Fruit fly (Drosophila melanogaster) whole organism, larva: ENCODE measurements around the gene GstO2.

Experiments
- noc ChIP-seq: fragments of 200-800 bp; sonication (Bioruptor generic); optimal IDR thresholded peaks from 3 replicates; lab custom pipeline; 2019; ENCODE audit warnings: missing biosample characterization, mild to moderate bottlenecking, missing genetic modification characterization, moderate library complexity

The GstO2 gene

DNA sequence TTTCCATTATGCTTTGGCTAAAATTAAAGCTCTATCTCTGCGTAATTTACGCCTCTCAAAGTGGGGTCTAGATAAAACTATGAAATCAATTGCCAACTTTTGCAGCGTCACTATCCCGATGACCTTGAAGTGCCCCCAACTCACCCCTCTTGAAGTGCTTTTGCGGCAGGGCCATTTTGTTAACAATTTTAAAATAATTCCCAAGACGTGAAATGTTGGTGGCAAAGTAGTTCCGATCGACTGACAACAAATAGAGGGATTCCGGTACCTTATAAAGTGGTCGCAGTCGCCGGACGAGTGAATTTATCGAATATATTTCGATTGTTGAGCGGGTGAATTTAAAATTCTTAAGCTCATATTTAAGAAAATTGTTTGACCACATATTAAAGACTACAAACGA lies at the start of gene GstO2:
GstO2 (minus strand) TSS at position 245 of the 400 bp plus-strand sequence.
- TF ChIP-seq noc (tag; lab: Kevin White, UChicago), result peak; percentile 28

DNA sequence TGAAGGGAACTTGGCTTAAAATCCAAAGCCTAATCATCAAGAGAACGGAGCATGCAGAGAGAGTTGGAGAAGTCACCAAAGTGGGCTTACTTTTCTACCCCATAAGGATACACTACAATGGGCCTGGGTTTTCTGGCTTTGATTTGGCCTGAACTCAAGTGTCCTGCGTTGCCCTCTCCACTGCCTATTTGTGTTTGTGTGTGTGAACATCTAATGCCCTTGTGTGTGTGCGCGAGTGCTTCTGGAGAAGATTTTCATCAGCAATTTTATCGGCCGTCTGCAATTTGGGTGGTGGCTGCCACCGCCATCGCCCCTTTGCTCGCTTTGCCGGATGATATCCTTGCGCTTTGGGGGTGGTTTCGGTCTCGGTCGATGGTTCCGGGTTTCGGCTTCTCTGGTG lies 37.3 kb upstream of the GstO2 start:
- no peak for TF ChIP-seq noc (tag; lab: Kevin White, UChicago)

DNA sequence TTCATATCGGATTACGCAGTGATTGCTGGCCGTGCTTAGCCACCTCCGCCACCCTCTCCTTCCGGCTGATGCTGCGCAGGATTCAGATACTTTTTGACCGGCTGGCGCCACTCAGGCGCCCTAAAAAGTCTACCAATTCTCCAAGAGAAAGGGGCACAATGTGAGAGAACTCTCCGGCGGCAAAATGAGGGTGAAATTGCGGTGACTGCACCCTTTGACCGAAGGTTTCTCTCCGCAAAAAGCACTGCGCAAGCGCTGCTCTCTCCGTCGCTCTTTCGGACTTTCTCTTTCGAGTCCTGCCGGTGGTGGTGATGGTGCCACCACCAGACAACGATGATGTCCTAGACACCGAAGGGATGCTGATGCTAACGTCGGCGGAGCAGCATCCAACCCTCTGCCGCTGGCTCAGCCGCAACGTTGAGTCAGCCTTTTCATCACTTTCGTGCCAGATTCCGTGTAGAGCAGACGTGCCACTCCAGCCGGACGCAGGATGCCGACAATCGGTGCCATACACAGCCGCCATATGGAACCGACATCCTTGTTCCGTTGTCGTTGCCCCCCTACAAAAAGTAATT lies 36.5 kb upstream of the GstO2 start:
- no peak for TF ChIP-seq noc (tag; lab: Kevin White, UChicago)

DNA sequence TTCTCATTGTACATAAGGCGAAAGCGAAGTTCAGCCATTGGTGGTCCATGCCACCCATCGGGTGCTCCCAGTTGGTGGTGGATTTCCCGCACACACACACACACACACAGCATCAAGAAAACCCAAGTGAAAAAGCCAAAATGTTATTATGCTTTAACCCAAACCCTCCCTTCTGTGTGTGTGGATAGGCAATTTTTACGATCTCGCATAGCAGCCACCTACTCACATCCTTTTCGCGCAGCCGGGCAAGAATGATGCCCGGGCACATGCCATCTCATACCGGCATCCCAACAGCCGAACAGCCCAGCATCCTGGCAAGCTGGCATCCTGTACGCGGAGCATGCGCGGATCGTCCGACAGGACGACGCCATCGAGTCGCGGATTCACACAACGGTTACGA lies 33.7 kb upstream of the GstO2 start:
- TF ChIP-seq noc (tag; lab: Kevin White, UChicago), result no peak

DNA sequence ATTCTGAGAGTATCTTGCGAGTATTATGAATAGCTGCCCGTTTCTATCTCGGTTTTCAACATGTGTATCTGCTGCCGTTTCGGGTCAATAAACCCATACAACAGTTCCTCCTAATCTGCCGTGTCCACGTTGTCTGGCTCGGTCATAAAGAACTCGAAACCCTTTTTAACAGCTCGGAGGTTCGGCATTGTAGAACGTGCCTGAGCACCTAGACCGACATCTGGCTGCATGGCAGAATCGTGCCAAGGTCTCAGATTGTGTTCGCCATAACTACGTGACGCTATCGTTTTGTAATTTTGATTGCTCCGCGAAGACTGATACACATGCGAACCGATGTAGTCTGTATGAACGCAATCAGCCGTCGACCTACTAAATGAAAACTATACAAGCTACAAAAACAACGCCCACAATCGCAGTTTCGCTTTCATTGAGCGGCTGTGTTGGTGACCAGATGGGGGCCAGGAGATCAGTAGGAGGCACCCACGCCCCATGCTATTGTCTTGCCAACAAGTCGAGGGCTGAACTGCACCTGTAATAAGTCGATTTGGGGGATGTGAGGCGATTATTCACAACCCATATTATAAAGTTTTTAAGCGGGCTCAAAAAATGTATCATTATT lies 30.8 kb upstream of the GstO2 start:
- TF ChIP-seq noc (tag; lab: Kevin White, UChicago), result no peak

DNA sequence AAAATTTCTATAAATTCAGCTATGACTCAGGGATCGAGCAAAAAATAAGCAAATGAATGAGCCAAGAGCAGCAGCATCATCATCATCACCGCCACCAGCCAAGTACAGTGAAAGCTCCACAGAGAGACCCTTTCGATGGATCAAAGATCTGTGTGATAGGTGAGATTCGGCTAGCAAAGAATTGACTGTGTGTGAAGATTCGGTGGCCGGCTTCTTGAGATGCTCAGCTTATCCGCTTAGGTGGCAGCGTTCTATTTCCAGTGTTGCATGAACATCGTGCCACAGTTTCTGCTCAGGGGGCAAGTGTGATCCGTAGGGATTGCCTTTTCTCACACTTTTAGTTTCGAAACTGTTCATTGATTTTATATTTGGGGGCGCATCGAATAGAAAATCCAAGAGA lies 29.8 kb upstream of the GstO2 start:
- peak; percentile 22 for TF ChIP-seq noc (tag; lab: Kevin White, UChicago)

DNA sequence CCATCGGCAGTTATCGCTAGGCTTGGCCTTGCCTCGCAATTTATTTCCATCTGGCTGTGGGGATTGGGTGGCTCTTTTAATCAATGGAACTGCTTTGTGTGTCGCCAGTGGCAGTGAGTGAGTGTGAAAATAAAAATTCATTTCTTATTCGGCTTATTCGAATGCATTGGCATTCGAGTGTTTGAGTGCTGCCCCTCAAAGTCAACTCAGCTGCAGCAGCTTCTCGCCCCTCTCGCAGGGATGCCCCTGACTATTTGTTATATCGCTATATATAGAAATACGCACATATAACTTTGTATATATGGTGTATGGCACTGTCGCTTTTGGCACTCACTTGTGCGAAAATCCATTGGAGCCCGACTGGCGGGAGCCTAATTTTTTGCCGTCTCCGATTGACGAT lies 27.5 kb upstream of the GstO2 start:
- TF ChIP-seq noc (tag; lab: Kevin White, UChicago), result no peak

DNA sequence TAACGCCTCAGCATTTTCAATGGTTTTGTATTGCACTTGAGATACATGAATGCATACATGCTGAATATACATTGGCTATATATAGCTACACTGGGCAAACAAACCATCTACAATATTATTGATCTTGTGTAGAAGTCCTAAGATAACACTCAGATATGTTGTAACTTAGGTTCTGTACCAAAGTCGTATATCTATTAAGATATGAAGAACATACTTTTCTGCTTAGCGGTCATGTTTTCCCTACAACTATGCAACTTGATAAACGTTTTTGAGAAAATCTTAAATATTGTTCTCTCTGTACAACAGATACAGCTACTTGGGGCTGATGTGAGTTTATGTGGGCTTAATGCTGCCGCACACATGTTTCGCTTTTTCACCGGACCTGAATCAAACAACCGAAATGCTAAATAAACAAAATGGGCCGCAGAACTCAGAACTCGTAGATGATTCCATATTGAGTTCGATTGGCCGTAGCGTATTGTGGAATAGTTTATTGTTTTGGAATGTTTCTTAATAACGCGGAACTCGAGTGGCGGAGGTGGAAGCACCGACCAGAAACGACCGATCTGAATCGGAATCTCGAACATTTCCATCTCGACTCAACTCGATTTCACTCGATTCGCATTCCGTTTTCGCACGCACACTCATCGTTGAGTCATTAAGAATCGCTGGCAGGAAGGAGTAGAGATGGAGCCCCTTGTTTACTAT lies 26.0 kb upstream of the GstO2 start:
- TF ChIP-seq noc (tag; lab: Kevin White, UChicago), result no peak

DNA sequence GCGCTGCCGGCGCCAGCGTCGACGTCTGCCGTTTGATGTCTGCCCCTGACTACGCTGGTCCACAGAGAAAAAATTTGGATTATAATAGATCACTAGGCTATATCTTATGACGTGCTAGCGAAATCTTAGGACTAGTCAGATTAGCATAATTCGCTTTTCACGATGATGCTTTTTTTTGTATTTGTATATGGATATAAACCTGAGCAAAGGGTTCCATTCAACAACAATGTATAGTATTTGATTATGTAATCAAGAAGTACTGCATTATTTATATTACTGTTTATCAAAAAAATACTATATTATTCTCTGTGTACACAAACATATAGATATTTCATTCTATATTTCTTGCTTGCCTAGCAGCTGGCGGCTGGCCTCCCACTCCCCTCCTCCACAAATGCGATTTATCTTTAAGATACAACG lies 23.8 kb upstream of the GstO2 start:
- peak; percentile 88 for TF ChIP-seq noc (tag; lab: Kevin White, UChicago)

DNA sequence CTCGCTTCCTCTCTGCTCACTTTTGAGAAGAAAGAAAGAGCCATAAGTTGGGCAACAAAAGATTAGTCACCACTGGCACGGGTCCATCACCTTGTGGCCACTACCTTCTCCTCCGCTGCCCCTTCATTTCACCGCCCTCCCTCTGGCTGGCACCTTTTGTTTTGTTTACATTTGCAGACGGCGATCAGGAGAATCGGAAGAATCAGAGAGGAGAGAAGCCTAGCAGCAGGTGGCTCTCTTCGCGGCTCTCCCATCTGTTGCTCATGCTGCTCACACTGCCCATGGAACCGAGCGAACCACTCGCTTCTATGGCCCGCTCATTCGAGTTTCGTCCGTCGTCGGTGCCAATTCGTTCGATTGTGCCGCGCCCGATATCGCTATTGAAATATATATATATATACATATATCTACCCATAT lies 23.1 kb upstream of the GstO2 start:
- peak; percentile 37 for TF ChIP-seq noc (tag; lab: Kevin White, UChicago)

DNA sequence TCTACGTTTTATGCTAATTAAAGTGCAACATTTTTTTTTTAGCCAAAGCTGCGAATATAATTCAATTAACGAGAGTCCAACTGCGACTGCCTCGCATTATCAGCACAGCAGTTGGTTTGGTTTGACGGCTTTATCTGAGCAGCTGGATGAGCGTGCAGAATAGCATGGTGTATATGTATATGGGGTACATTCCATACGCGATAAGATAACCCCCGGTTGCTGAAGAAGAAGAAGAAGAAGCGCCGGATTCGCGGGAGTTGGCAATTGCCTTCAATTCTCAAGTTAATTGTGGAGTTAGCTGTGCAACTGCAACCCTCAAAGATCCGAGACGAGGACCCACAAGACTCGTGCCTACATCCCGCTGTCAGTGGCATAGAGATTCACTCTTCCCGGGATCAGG lies 22.2 kb upstream of the GstO2 start:
- TF ChIP-seq noc (tag; lab: Kevin White, UChicago), result peak; percentile 10

DNA sequence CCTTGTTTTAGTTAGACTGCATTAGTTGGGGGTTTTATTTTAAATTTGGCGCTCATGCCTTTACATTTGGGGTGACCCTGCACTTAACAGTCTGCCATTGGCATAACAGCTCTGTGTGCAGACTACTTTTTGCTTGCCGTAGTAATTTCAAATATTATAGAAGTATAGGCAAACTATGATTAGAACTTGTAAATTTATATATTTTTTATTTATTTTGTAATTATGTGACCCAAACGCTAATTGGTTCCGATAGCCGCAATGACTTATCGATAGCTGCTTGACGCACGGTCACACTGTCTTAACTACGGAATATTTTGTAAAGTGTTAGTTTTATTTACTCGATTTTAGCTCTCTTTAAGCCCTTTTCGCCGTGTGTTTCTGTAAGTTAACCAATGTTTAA lies 21.4 kb upstream of the GstO2 start, which contains the start of gene rhea:
rhea (plus strand) TSS at position 292 of the 400 bp plus-strand sequence.
- TF ChIP-seq noc (tag; lab: Kevin White, UChicago), result no peak

DNA sequence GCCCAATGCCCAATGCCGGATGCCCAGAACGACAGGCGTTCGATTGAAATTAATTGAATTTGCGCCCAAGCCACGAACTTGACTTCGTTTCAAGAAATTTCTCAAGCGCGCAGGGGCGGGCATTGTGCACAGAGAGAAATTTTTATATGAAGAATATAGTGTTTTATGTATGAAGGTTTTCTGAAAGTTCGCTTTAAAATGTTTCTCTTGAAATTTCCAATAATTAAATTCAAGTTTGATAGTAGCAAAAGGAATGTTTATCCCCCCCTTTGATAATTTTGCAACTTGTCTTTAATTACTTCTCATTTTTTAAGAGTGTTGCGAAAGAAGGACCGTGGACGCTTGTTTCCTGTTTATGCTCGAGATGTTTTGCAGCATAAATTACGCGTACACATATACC lies 20.6 kb upstream of the GstO2 start:
- no peak for TF ChIP-seq noc (tag; lab: Kevin White, UChicago)

DNA sequence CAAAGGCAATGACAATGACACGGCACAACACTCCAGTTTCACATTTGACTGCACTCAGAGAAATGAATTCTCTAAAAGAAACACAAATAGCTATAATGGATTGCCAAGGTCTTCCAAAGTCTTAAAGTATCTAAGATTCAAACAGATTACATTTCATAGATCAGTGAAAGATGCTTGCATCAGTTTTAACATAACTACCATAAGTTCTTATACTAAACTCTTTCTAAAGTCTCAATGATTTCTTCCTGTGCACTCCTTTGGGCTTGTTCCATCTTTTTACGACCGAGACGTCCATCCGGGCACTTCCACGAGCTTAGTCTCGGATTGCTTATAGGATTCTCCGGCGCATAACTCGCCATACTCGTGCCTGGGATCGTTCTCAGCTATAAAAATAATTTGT lies 18.9 kb upstream of the GstO2 start:
- TF ChIP-seq noc (tag; lab: Kevin White, UChicago), result no peak

DNA sequence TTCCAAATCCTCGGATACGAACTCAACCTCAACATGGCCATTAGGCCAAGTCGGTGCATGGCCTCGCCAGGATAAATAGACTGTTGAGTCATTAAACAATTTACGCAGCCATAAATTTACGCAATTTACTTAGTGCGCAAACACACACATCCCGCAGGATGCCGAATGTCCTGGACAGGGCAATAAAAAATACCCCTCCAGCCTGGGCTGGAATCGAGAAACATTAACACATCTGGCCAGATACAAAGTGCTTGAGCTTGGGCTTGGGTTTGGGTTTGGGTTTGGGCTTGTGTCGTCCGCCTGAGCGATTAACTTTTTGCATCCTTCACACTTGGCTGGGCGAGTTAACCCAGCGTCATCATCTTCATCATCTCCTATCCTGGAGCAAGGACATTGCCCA lies 18.4 kb upstream of the GstO2 start:
- TF ChIP-seq noc (tag; lab: Kevin White, UChicago), result no peak

DNA sequence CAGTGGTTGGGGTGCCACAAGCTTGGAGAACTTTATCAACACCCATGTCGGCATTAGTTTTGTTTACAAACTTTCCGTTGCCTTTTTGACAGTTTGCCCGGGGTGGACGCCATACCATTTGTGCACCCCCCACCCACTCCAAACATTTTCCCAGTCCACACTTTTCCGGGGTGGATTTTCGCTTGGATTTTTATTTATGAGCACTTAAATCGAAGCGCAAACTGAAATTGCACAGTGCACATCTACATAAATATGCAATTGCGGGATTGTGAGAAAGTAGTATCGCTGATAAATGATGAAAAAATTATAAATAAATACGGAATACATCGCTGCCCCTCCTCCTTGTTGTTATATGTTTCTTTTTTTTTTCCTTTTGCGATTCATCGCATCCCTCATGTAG lies 17.2 kb upstream of the GstO2 start:
- no peak for TF ChIP-seq noc (tag; lab: Kevin White, UChicago)

DNA sequence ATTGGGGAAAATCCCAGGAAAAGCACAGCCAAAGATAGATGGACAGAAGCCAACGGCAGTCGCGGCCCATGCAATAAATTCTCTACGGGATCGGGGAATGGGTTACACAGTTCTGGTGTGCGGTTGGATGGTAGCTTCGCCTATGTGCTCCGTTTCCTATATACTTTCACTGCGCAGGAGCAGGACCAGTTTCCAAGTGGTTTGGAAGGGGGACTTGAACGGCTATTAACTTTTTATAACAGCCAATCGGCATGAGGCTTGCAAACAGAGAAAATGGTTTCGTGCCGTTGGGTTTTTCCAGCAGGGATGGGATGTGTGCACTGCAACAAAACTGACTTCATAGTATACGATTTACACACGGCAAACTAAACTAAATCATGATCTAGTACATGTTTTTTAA lies 15.1 kb upstream of the GstO2 start:
- TF ChIP-seq noc (tag; lab: Kevin White, UChicago), result no peak
